Worm (Caenorhabditis elegans) whole organism, L1 larva: ENCODE measurements around the gene ZC262.13.
A peak's percentile ranks its signal among the peaks of the same experiment; 100 is the strongest.

ENCODE experiments used
- C16A3.4 ChIP-seq: fragments of 150-350 bp; optimal IDR thresholded peaks from 2 replicates; lab custom pipeline; 2014; ENCODE audit warnings: missing biosample characterization, missing genetic modification characterization
- C34B4.2 ChIP-seq: sonication (generic microtip); optimal IDR thresholded peaks from 2 replicates; lab custom pipeline; 2017; ENCODE audit warnings: mild to moderate bottlenecking, missing genetic modification characterization, missing compliant biosample characterization
- Y116A8C.19 ChIP-seq: sonication (generic microtip); optimal IDR thresholded peaks from 2 replicates; lab custom pipeline; 2016; ENCODE audit warnings: missing compliant biosample characterization, missing genetic modification characterization, borderline replicate concordance
- alr-1 ChIP-seq: fragments of 200-800 bp; sonication (Bioruptor generic); optimal IDR thresholded peaks from 2 replicates; lab custom pipeline; 2018; ENCODE audit warnings: borderline replicate concordance, mild to moderate bottlenecking, missing genetic modification characterization, missing compliant biosample characterization
- aly-2 ChIP-seq: fragments of 150-350 bp; optimal IDR thresholded peaks from 2 replicates; lab custom pipeline; 2014; ENCODE audit warnings: missing biosample characterization, missing genetic modification characterization
- blmp-1 ChIP-seq: fragments of 150-350 bp; optimal IDR thresholded peaks from 2 replicates; lab custom pipeline; 2014; ENCODE audit warnings: missing biosample characterization, missing genetic modification characterization
- ceh-82 ChIP-seq, 3 experiments: fragments of 150-350 bp in 1 of 3; sonication (generic microtip) in 2 of 3; optimal IDR thresholded peaks; 2 replicates each; lab custom pipeline; 2014 to 2017; ENCODE audit warnings: missing biosample characterization in 3 of 3, missing genetic modification characterization in 3 of 3
- ces-1 ChIP-seq: fragments of 150-350 bp; optimal IDR thresholded peaks from 2 replicates; lab custom pipeline; 2014; ENCODE audit warnings: missing biosample characterization, missing genetic modification reagents, missing genetic modification characterization
- dpl-1 ChIP-seq, 3 experiments: fragments of 150-350 bp in 2 of 3; sonication (generic microtip) in 1 of 3; optimal IDR thresholded peaks; 2 replicates each; lab custom pipeline; 2014 to 2017; ENCODE audit warnings: missing biosample characterization in 3 of 3, missing genetic modification characterization in 3 of 3, missing genetic modification reagents in 3 of 3
- dsc-1 ChIP-seq: sonication (generic microtip); optimal IDR thresholded peaks from 2 replicates; lab custom pipeline; 2016; ENCODE audit warnings: mild to moderate bottlenecking, missing genetic modification characterization, missing compliant biosample characterization
- efl-1 ChIP-seq, 4 experiments: fragments of 150-350 bp; optimal IDR thresholded peaks in 3 of 4; peaks in 1 of 4; 1 replicate in 1 of 4; 2 replicates in 3 of 4; lab custom pipeline; 2014; ENCODE audit warnings: missing biosample characterization in 2 of 4, missing genetic modification characterization in 2 of 4, missing genetic modification reagents in 2 of 4
- efl-3 ChIP-seq: fragments of 200-800 bp; sonication (Bioruptor generic); optimal IDR thresholded peaks from 2 replicates; lab custom pipeline; 2018; ENCODE audit warnings: mild to moderate bottlenecking, missing genetic modification characterization, missing compliant biosample characterization
- egl-13 ChIP-seq: sonication (generic microtip); optimal IDR thresholded peaks from 2 replicates; lab custom pipeline; 2016; ENCODE audit warnings: missing genotype, missing genetic modification reagents, missing genetic modification characterization, missing compliant biosample characterization
- egl-27 ChIP-seq, 2 experiments: fragments of 150-350 bp in 1 of 2; sonication (generic microtip); optimal IDR thresholded peaks; 3 replicates each; lab custom pipeline; 2017 to 2018; ENCODE audit warnings: missing biosample characterization in 2 of 2, missing genetic modification characterization in 2 of 2, missing genetic modification reagents in 2 of 2
- ets-5 ChIP-seq: fragments of 200-800 bp; sonication (Bioruptor generic); IDR thresholded peaks from 2 replicates; pipeline ENCODE4 v1.3.6; 2022; ENCODE audit warnings: missing genetic modification characterization, missing compliant biosample characterization
- fkh-10 ChIP-seq: sonication (generic microtip); optimal IDR thresholded peaks from 2 replicates; lab custom pipeline; 2017; ENCODE audit warnings: missing biosample characterization, missing genetic modification reagents, missing genetic modification characterization
- fkh-4 ChIP-seq: sonication (generic microtip); optimal IDR thresholded peaks from 2 replicates; lab custom pipeline; 2016; ENCODE audit warnings: missing compliant biosample characterization, missing genetic modification characterization, borderline replicate concordance
- fos-1 ChIP-seq: fragments of 150-350 bp; optimal IDR thresholded peaks from 2 replicates; lab custom pipeline; 2014; ENCODE audit warnings: missing biosample characterization, missing genetic modification characterization
- hlh-17 ChIP-seq: fragments of 200-800 bp; sonication (Bioruptor generic); optimal IDR thresholded peaks from 2 replicates; lab custom pipeline; 2018; ENCODE audit warnings: missing genetic modification characterization, mild to moderate bottlenecking, missing compliant biosample characterization, moderate library complexity, borderline replicate concordance
- jun-1 ChIP-seq: fragments of 150-350 bp; optimal IDR thresholded peaks from 2 replicates; lab custom pipeline; 2014; ENCODE audit warnings: missing biosample characterization, missing genetic modification reagents, missing genetic modification characterization
- lin-15B ChIP-seq: fragments of 150-350 bp; sonication (generic microtip); optimal IDR thresholded peaks from 3 replicates; lab custom pipeline; 2014; ENCODE audit warnings: missing biosample characterization, missing genetic modification characterization
- lin-35 ChIP-seq, 2 experiments: fragments of 150-350 bp; optimal IDR thresholded peaks; 2 replicates each; lab custom pipeline; 2014; ENCODE audit warnings: missing biosample characterization in 2 of 2, missing genetic modification characterization in 2 of 2, missing genetic modification reagents in 2 of 2
- lin-39 ChIP-seq: fragments of 150-350 bp; optimal IDR thresholded peaks from 2 replicates; lab custom pipeline; 2014; ENCODE audit warnings: missing biosample characterization, missing genetic modification reagents, missing genetic modification characterization
- mdl-1 ChIP-seq, 2 experiments: fragments of 150-350 bp; optimal IDR thresholded peaks; 2 replicates each; lab custom pipeline; 2014 to 2017; ENCODE audit warnings: missing biosample characterization in 2 of 2, missing genetic modification characterization in 2 of 2, inconsistent platforms in 1 of 2
- nhr-11 ChIP-seq: fragments of 150-350 bp; optimal IDR thresholded peaks from 2 replicates; lab custom pipeline; 2014; ENCODE audit warnings: missing biosample characterization, missing genetic modification characterization
- nhr-12 ChIP-seq: sonication (generic microtip); optimal IDR thresholded peaks from 2 replicates; lab custom pipeline; 2017; ENCODE audit warnings: missing biosample characterization, missing genetic modification characterization
- nhr-19 ChIP-seq: fragments of 200-800 bp; sonication (Bioruptor generic); conservative IDR thresholded peaks from 2 replicates; pipeline ENCODE4 v1.3.6; 2022; ENCODE audit warnings: missing genetic modification characterization, missing compliant biosample characterization
- nhr-237 ChIP-seq: fragments of 150-350 bp; optimal IDR thresholded peaks from 2 replicates; lab custom pipeline; 2014; ENCODE audit warnings: missing biosample characterization, missing genetic modification characterization
- nhr-47 ChIP-seq: sonication (generic microtip); optimal IDR thresholded peaks from 2 replicates; lab custom pipeline; 2016; ENCODE audit warnings: mild to moderate bottlenecking, missing genetic modification characterization, moderate library complexity, missing compliant biosample characterization
- nhr-76 ChIP-seq: sonication (generic microtip); optimal IDR thresholded peaks from 2 replicates; lab custom pipeline; 2017; ENCODE audit warnings: missing biosample characterization, missing genetic modification characterization
- nhr-77 ChIP-seq: fragments of 150-350 bp; optimal IDR thresholded peaks from 2 replicates; lab custom pipeline; 2014; ENCODE audit warnings: missing biosample characterization, missing genetic modification characterization
- nhr-84 ChIP-seq: sonication (generic microtip); optimal IDR thresholded peaks from 2 replicates; lab custom pipeline; 2017; ENCODE audit warnings: missing biosample characterization, missing genetic modification characterization
- nhr-90 ChIP-seq: sonication (generic microtip); optimal IDR thresholded peaks from 2 replicates; lab custom pipeline; 2016; ENCODE audit warnings: mild to moderate bottlenecking, missing genetic modification characterization, missing compliant biosample characterization; ENCODE audit not compliant: poor library complexity
- pag-3 ChIP-seq: sonication (generic microtip); optimal IDR thresholded peaks from 2 replicates; lab custom pipeline; 2017; ENCODE audit warnings: missing genetic modification characterization, mild to moderate bottlenecking, missing compliant biosample characterization, antibody characterized with exemption, borderline replicate concordance; ENCODE audit not compliant: insufficient read depth
- rnt-1 ChIP-seq: sonication (generic microtip); optimal IDR thresholded peaks from 2 replicates; lab custom pipeline; 2016; ENCODE audit warnings: mild to moderate bottlenecking, missing genetic modification characterization, moderate library complexity, missing compliant biosample characterization
- snu-23 ChIP-seq: sonication (generic microtip); optimal IDR thresholded peaks from 2 replicates; lab custom pipeline; 2016; ENCODE audit warnings: missing genetic modification characterization, missing compliant biosample characterization
- sup-37 ChIP-seq: fragments of 200-800 bp; sonication (Bioruptor generic); optimal IDR thresholded peaks from 2 replicates; lab custom pipeline; 2018; ENCODE audit warnings: mild to moderate bottlenecking, missing genetic modification characterization, missing compliant biosample characterization
- swsn-7 ChIP-seq: sonication (generic microtip); optimal IDR thresholded peaks from 2 replicates; lab custom pipeline; 2016; ENCODE audit warnings: missing genetic modification characterization, missing compliant biosample characterization
- unc-62 ChIP-seq: fragments of 150-350 bp; optimal IDR thresholded peaks from 2 replicates; lab custom pipeline; 2014; ENCODE audit warnings: missing biosample characterization, missing genetic modification reagents, missing genetic modification characterization
- unc-86 ChIP-seq: sonication (generic microtip); optimal IDR thresholded peaks from 2 replicates; lab custom pipeline; 2016; ENCODE audit warnings: missing genetic modification characterization, missing compliant biosample characterization
- unc-98 ChIP-seq: fragments of 200-800 bp; sonication (Bioruptor generic); IDR thresholded peaks from 2 replicates; pipeline ENCODE4 v1.3.6; 2022; ENCODE audit warnings: missing genetic modification characterization, missing compliant biosample characterization
- vab-15 ChIP-seq: sonication (generic microtip); optimal IDR thresholded peaks from 2 replicates; lab custom pipeline; 2017; ENCODE audit warnings: missing genotype, mild to moderate bottlenecking, missing genetic modification characterization, missing compliant biosample characterization
- xbp-1 ChIP-seq: sonication (generic microtip); optimal IDR thresholded peaks from 2 replicates; lab custom pipeline; 2016; ENCODE audit warnings: missing genetic modification characterization, missing compliant biosample characterization
- zip-4 ChIP-seq: fragments of 200-800 bp; sonication (Bioruptor generic); optimal IDR thresholded peaks from 2 replicates; lab custom pipeline; 2018; ENCODE audit warnings: mild to moderate bottlenecking, missing genetic modification characterization, moderate library complexity, missing compliant biosample characterization
- ztf-11 ChIP-seq, 2 experiments: sonication (generic microtip); optimal IDR thresholded peaks; 2 replicates each; lab custom pipeline; 2016 to 2017; ENCODE audit warnings: missing genetic modification characterization in 2 of 2, missing biosample characterization in 1 of 2, missing compliant biosample characterization in 1 of 2

ZC262.13 gene

ce11 chrIII:8354644-8355461 is 28.8 kb downstream of the ZC262.13 start, which contains the start of gene unc-116 (continued):
- peak; percentile 11 for TF ChIP-seq nhr-237 (tag; lab: Kevin White, UChicago)
- peak; percentile 18 for TF ChIP-seq lin-15B
- TF ChIP-seq C16A3.4 (tag; lab: Kevin White, UChicago): peak; percentile 34
- no peak for TF ChIP-seq hlh-17 (GFP tag; lab: Kevin White, UChicago)
- TF ChIP-seq nhr-77: no peak
- no peak for TF ChIP-seq rnt-1
- TF ChIP-seq ceh-82 (tag; optimal IDR thresholded peaks at IDR 0.05; lab: Kevin White, UChicago): peak; percentile 50 to 72 (median 58)
- peak; percentile 5 for TF ChIP-seq snu-23 (GFP tag; lab: Kevin White, UChicago)
- no peak for TF ChIP-seq aly-2
- TF ChIP-seq mdl-1 (tag; optimal IDR thresholded peaks at IDR 0.05; lab: Kevin White, UChicago): peak in 1 of 2 experiments; percentile 74
- TF ChIP-seq alr-1: no peak
- no peak for TF ChIP-seq nhr-90 (tag; lab: Kevin White, UChicago)
- peak; percentile 32; the same call in 1 of the 2 replicates for TF ChIP-seq nhr-19
- TF ChIP-seq sup-37 (GFP tag; lab: Kevin White, UChicago): no peak
- TF ChIP-seq swsn-7 (tag; lab: Kevin White, UChicago): peak; percentile 2
- TF ChIP-seq egl-13: peak; percentile 26
- no peak for TF ChIP-seq dsc-1 (tag; lab: Kevin White, UChicago)
- no peak for TF ChIP-seq ces-1
- TF ChIP-seq unc-62 (GFP tag; lab: Kevin White, UChicago): no peak
- peak; percentile 8 for TF ChIP-seq fos-1 (tag; lab: Kevin White, UChicago)
- TF ChIP-seq xbp-1 (tag; lab: Kevin White, UChicago): no peak
- TF ChIP-seq lin-39 (tag; lab: Kevin White, UChicago): no peak
- no peak for TF ChIP-seq C34B4.2
- TF ChIP-seq nhr-84 (tag; lab: Kevin White, UChicago): no peak
- TF ChIP-seq nhr-47 (tag; lab: Kevin White, UChicago): peak; percentile 47
- TF ChIP-seq dpl-1 (GFP tag; optimal IDR thresholded peaks at IDR 0.05; lab: Kevin White, UChicago): peak in 2 of 3 experiments; percentile 18 to 31
- no peak for TF ChIP-seq ztf-11 (tag; optimal IDR thresholded peaks at IDR 0.05; lab: Kevin White, UChicago)
- TF ChIP-seq lin-35 (GFP tag; optimal IDR thresholded peaks at IDR 0.05; lab: Kevin White, UChicago): peak; percentile 38 to 39
- TF ChIP-seq efl-3 (GFP tag; lab: Kevin White, UChicago): no peak
- TF ChIP-seq unc-98 (GFP tag; lab: Robert Waterston, UW): no peak

ce11 chrIII:8355462-8355815 is 29.4 kb downstream of the ZC262.13 start:
- no peak for TF ChIP-seq nhr-237 (tag; lab: Kevin White, UChicago)
- no peak for TF ChIP-seq C16A3.4 (tag; lab: Kevin White, UChicago)
- no peak for TF ChIP-seq dsc-1 (tag; lab: Kevin White, UChicago)
- no peak for TF ChIP-seq nhr-11

- TF ChIP-seq Y116A8C.19 (tag; lab: Kevin White, UChicago): no peak
- no peak for TF ChIP-seq nhr-12 (tag; lab: Kevin White, UChicago)
- peak; percentile 75 for TF ChIP-seq nhr-77
- TF ChIP-seq fkh-4: no peak
- TF ChIP-seq rnt-1: peak; percentile 65
- peak; percentile 72 to 85 for TF ChIP-seq efl-1 (optimal IDR thresholded peaks at IDR 0.05; lab: Kevin White, UChicago)
- peak; percentile 53 to 54 for TF ChIP-seq efl-1 (GFP tag; optimal IDR thresholded peaks at IDR 0.05 in 1 of 2; lab: Kevin White, UChicago)
- TF ChIP-seq fkh-10 (GFP tag; lab: Kevin White, UChicago): peak; percentile 68
- TF ChIP-seq blmp-1: peak; percentile 74
- no peak for TF ChIP-seq unc-62 (GFP tag; lab: Kevin White, UChicago)
- TF ChIP-seq ets-5 (GFP tag; lab: Robert Waterston, UW): no peak
- peak; percentile 69 for TF ChIP-seq unc-86 (tag; lab: Kevin White, UChicago)
- peak; percentile 77 for TF ChIP-seq aly-2
- peak; percentile 10 for TF ChIP-seq zip-4 (GFP tag; lab: Kevin White, UChicago)
- TF ChIP-seq vab-15 (tag; lab: Kevin White, UChicago): no peak
- no peak for TF ChIP-seq alr-1
- TF ChIP-seq nhr-76 (tag; lab: Kevin White, UChicago): no peak
- TF ChIP-seq pag-3 (tag; lab: Kevin White, UChicago): no peak
- TF ChIP-seq egl-13: no peak
- peak in 1 of 2 experiments; percentile 4 for TF ChIP-seq egl-27 (tag; optimal IDR thresholded peaks at IDR 0.05; lab: Kevin White, UChicago)
- no peak for TF ChIP-seq sup-37 (GFP tag; lab: Kevin White, UChicago)
- peak; percentile 73 for TF ChIP-seq swsn-7 (tag; lab: Kevin White, UChicago)
- TF ChIP-seq jun-1 (tag; lab: Kevin White, UChicago): peak; percentile 50
- TF ChIP-seq lin-35 (GFP tag; optimal IDR thresholded peaks at IDR 0.05; lab: Kevin White, UChicago): peak; percentile 61 to 80
Measured at ce11 chrIII:8356407-8356881, 30.4 kb downstream of the ZC262.13 start.
